Fruit fly (Drosophila melanogaster) whole organism, prepupa: Measurements from ENCODE around the gene RhoGEF64C.

Experiments
- Blimp-1 ChIP-seq: fragments of 200-800 bp; sonication (Bioruptor generic); optimal IDR thresholded peaks from 3 replicates; lab custom pipeline; 2017; ENCODE audit warnings: missing biosample characterization, missing genetic modification characterization, mild to moderate bottlenecking, moderate library complexity, missing genetic modification reagents
- CG10631 ChIP-seq: fragments of 200-800 bp; sonication (Bioruptor generic); optimal IDR thresholded peaks from 2 replicates; lab custom pipeline; 2016; ENCODE audit warnings: missing biosample characterization, missing genetic modification characterization
- CG10669 ChIP-seq: fragments of 200-800 bp; sonication (Bioruptor generic); optimal IDR thresholded peaks from 3 replicates; lab custom pipeline; 2018; ENCODE audit warnings: missing biosample characterization, mild to moderate bottlenecking, missing genetic modification characterization, moderate library complexity
- CG11762 ChIP-seq: fragments of 200-800 bp; sonication (Bioruptor generic); optimal IDR thresholded peaks from 3 replicates; lab custom pipeline; 2016; ENCODE audit warnings: missing biosample characterization, missing genetic modification characterization; ENCODE audit not compliant: insufficient read depth
- CG11902 ChIP-seq: fragments of 200-800 bp; sonication (Bioruptor generic); optimal IDR thresholded peaks from 3 replicates; lab custom pipeline; 2016; ENCODE audit warnings: missing biosample characterization, missing genetic modification characterization
- CG15336 ChIP-seq: fragments of 200-800 bp; sonication (Bioruptor generic); IDR thresholded peaks from 2 replicates; pipeline ENCODE4 v1.3.6; 2022; ENCODE audit warnings: missing biosample characterization, missing genetic modification characterization
- CG1621 ChIP-seq: fragments of 200-800 bp; sonication (Bioruptor generic); optimal IDR thresholded peaks from 3 replicates; lab custom pipeline; 2018; ENCODE audit warnings: missing biosample characterization, mild to moderate bottlenecking, missing genetic modification characterization
- CG3032 ChIP-seq: fragments of 200-800 bp; optimal IDR thresholded peaks from 2 replicates; lab custom pipeline; 2019; ENCODE audit warnings: missing biosample characterization, mild to moderate bottlenecking, missing genetic modification characterization, moderate library complexity
- CG31627 ChIP-seq: fragments of 200-800 bp; sonication (Bioruptor generic); optimal IDR thresholded peaks from 3 replicates; lab custom pipeline; 2016; ENCODE audit warnings: missing biosample characterization, missing genetic modification characterization
- CG32006 ChIP-seq: fragments of 200-800 bp; sonication (Bioruptor generic); optimal IDR thresholded peaks from 3 replicates; lab custom pipeline; 2017; ENCODE audit warnings: missing biosample characterization, mild to moderate bottlenecking, missing genetic modification characterization
- CG34406 ChIP-seq: fragments of 200-800 bp; sonication (Bioruptor generic); optimal IDR thresholded peaks from 3 replicates; lab custom pipeline; 2016; ENCODE audit warnings: missing biosample characterization, missing genetic modification characterization
- CG3919 ChIP-seq: fragments of 200-800 bp; sonication (Bioruptor generic); optimal IDR thresholded peaks from 3 replicates; lab custom pipeline; 2016; ENCODE audit warnings: missing biosample characterization, missing genetic modification characterization
- CG4318 ChIP-seq: fragments of 200-800 bp; sonication (Bioruptor generic); optimal IDR thresholded peaks from 3 replicates; lab custom pipeline; 2017; ENCODE audit warnings: missing biosample characterization, mild to moderate bottlenecking, missing genetic modification characterization
- CG6163 ChIP-seq: fragments of 200-800 bp; sonication (Bioruptor generic); IDR thresholded peaks from 3 replicates; pipeline ENCODE4 v1.3.6; 2022; ENCODE audit warnings: missing biosample characterization, missing genetic modification characterization
- CG6276 ChIP-seq: fragments of 200-800 bp; sonication (Bioruptor generic); optimal IDR thresholded peaks from 2 replicates; lab custom pipeline; 2017; ENCODE audit warnings: missing biosample characterization, mild to moderate bottlenecking, missing genetic modification characterization
- CG6792 ChIP-seq: fragments of 200-800 bp; sonication (Bioruptor generic); optimal IDR thresholded peaks from 3 replicates; lab custom pipeline; 2016; ENCODE audit warnings: missing biosample characterization, missing genetic modification characterization
- CG6808 ChIP-seq: fragments of 200-800 bp; sonication (Bioruptor generic); optimal IDR thresholded peaks from 3 replicates; lab custom pipeline; 2017; ENCODE audit warnings: missing biosample characterization, missing genetic modification characterization, mild to moderate bottlenecking, moderate library complexity, missing genetic modification reagents
- CG6854 ChIP-seq: fragments of 200-800 bp; sonication (Bioruptor generic); optimal IDR thresholded peaks from 2 replicates; lab custom pipeline; 2017; ENCODE audit warnings: missing biosample characterization, mild to moderate bottlenecking, missing genetic modification characterization
- CG7368 ChIP-seq: fragments of 200-800 bp; sonication (Bioruptor generic); optimal IDR thresholded peaks from 3 replicates; lab custom pipeline; 2016; ENCODE audit warnings: missing biosample characterization, missing genetic modification characterization
- CG8119 ChIP-seq: fragments of 200-800 bp; sonication (Bioruptor generic); IDR thresholded peaks from 3 replicates; pipeline ENCODE4 v1.3.6; 2022; ENCODE audit warnings: missing biosample characterization, missing genetic modification characterization
- CG8319 ChIP-seq: fragments of 200-800 bp; sonication (Bioruptor generic); optimal IDR thresholded peaks from 3 replicates; lab custom pipeline; 2016; ENCODE audit warnings: missing biosample characterization, missing genetic modification characterization
- CG8632 ChIP-seq: fragments of 200-800 bp; sonication (Bioruptor generic); optimal IDR thresholded peaks from 3 replicates; lab custom pipeline; 2016; ENCODE audit warnings: missing biosample characterization, missing genetic modification characterization
- Eip93F ChIP-seq: fragments of 200-800 bp; sonication (Bioruptor generic); optimal IDR thresholded peaks from 2 replicates; lab custom pipeline; 2016; ENCODE audit warnings: missing biosample characterization, mild to moderate bottlenecking, missing genetic modification characterization
- Ets21C ChIP-seq: fragments of 200-800 bp; sonication (Bioruptor generic); optimal IDR thresholded peaks from 3 replicates; lab custom pipeline; 2016; ENCODE audit warnings: missing biosample characterization, missing genetic modification characterization
- Ets96B ChIP-seq: fragments of 200-800 bp; optimal IDR thresholded peaks from 2 replicates; lab custom pipeline; 2019; ENCODE audit warnings: missing biosample characterization, mild to moderate bottlenecking, missing genetic modification characterization, moderate library complexity
- Gug ChIP-seq: fragments of 200-800 bp; sonication (Bioruptor generic); IDR thresholded peaks from 2 replicates; pipeline ENCODE4 v1.3.6; 2022; ENCODE audit warnings: missing biosample characterization, missing genetic modification characterization
- Hr38 ChIP-seq: sonication (Bioruptor generic); optimal IDR thresholded peaks from 2 replicates; lab custom pipeline; 2016; ENCODE audit warnings: missing biosample characterization, missing genetic modification characterization
- Hr39 ChIP-seq: fragments of 200-800 bp; sonication (Bioruptor generic); optimal IDR thresholded peaks from 2 replicates; lab custom pipeline; 2016; ENCODE audit warnings: missing biosample characterization, missing genetic modification characterization
- Hr4 ChIP-seq: fragments of 200-800 bp; sonication (Bioruptor generic); optimal IDR thresholded peaks from 3 replicates; lab custom pipeline; 2016; ENCODE audit warnings: missing biosample characterization, missing genetic modification characterization
- OdsH ChIP-seq: fragments of 200-800 bp; sonication (Bioruptor generic); optimal IDR thresholded peaks from 3 replicates; lab custom pipeline; 2016; ENCODE audit warnings: missing biosample characterization, missing genetic modification characterization
- Sox102F ChIP-seq: fragments of 200-800 bp; sonication (Bioruptor generic); optimal IDR thresholded peaks from 2 replicates; lab custom pipeline; 2016; ENCODE audit warnings: missing biosample characterization, mild to moderate bottlenecking, missing genetic modification characterization
- Sox15 ChIP-seq: fragments of 200-800 bp; sonication (Bioruptor generic); optimal IDR thresholded peaks from 3 replicates; lab custom pipeline; 2016; ENCODE audit warnings: missing biosample characterization, missing genetic modification characterization
- achi ChIP-seq: fragments of 200-800 bp; sonication (Bioruptor generic); optimal IDR thresholded peaks from 3 replicates; lab custom pipeline; 2016; ENCODE audit warnings: missing biosample characterization, missing genetic modification characterization
- acj6 ChIP-seq: fragments of 200-800 bp; sonication (Bioruptor generic); optimal IDR thresholded peaks from 3 replicates; lab custom pipeline; 2016; ENCODE audit warnings: missing biosample characterization, missing genetic modification characterization
- cyc ChIP-seq: fragments of 200-800 bp; sonication (Bioruptor generic); optimal IDR thresholded peaks from 3 replicates; lab custom pipeline; 2016; ENCODE audit warnings: missing biosample characterization, missing genetic modification characterization
- dac ChIP-seq: fragments of 200-800 bp; sonication (Bioruptor generic); optimal IDR thresholded peaks from 2 replicates; lab custom pipeline; 2017; ENCODE audit warnings: missing biosample characterization, mild to moderate bottlenecking, missing genetic modification characterization
- eg ChIP-seq: fragments of 200-800 bp; sonication (Bioruptor generic); IDR thresholded peaks from 3 replicates; pipeline ENCODE4 v1.3.6; 2022; ENCODE audit warnings: missing biosample characterization, missing genetic modification characterization
- esn ChIP-seq: fragments of 200-800 bp; sonication (Bioruptor generic); optimal IDR thresholded peaks from 2 replicates; lab custom pipeline; 2016; ENCODE audit warnings: missing biosample characterization, mild to moderate bottlenecking, missing genetic modification characterization, moderate library complexity
- fd59A ChIP-seq: fragments of 200-800 bp; sonication (Bioruptor generic); optimal IDR thresholded peaks from 2 replicates; lab custom pipeline; 2017; ENCODE audit warnings: missing biosample characterization, mild to moderate bottlenecking, missing genetic modification characterization, missing genetic modification reagents
- fd85E ChIP-seq: fragments of 200-800 bp; sonication (Bioruptor generic); optimal IDR thresholded peaks from 3 replicates; lab custom pipeline; 2016; ENCODE audit warnings: missing biosample characterization, missing genetic modification characterization
- fkh ChIP-seq: fragments of 200-800 bp; sonication (Bioruptor generic); optimal IDR thresholded peaks from 3 replicates; lab custom pipeline; 2017; ENCODE audit warnings: missing biosample characterization, mild to moderate bottlenecking, missing genetic modification characterization, moderate library complexity
- lz ChIP-seq: fragments of 200-800 bp; sonication (Bioruptor generic); optimal IDR thresholded peaks from 3 replicates; lab custom pipeline; 2016; ENCODE audit warnings: missing biosample characterization, missing genetic modification characterization
- net ChIP-seq: fragments of 200-800 bp; sonication (Bioruptor generic); optimal IDR thresholded peaks from 3 replicates; lab custom pipeline; 2016; ENCODE audit warnings: missing biosample characterization, missing genetic modification characterization
- salr ChIP-seq, 2 experiments: fragments of 200-800 bp; sonication (Bioruptor generic); optimal IDR thresholded peaks; 3 replicates each; lab custom pipeline; 2016 to 2018; ENCODE audit warnings: missing biosample characterization in 2 of 2, missing genetic modification characterization in 2 of 2, mild to moderate bottlenecking in 1 of 2
- spab ChIP-seq: fragments of 200-800 bp; sonication (Bioruptor generic); optimal IDR thresholded peaks from 2 replicates; lab custom pipeline; 2017; ENCODE audit warnings: missing biosample characterization, mild to moderate bottlenecking, missing genetic modification characterization, missing genetic modification reagents
- svp ChIP-seq: fragments of 200-800 bp; sonication (Bioruptor generic); peaks from one replicate; lab custom pipeline; 2016; ENCODE audit warnings: missing biosample characterization, missing genetic modification characterization
- topi ChIP-seq: fragments of 200-800 bp; sonication (Bioruptor generic); optimal IDR thresholded peaks from 3 replicates; lab custom pipeline; 2016; ENCODE audit warnings: missing biosample characterization, missing genetic modification characterization
- vri ChIP-seq: fragments of 200-800 bp; sonication (Bioruptor generic); optimal IDR thresholded peaks from 3 replicates; lab custom pipeline; 2016; ENCODE audit warnings: missing biosample characterization, mild to moderate bottlenecking, missing genetic modification characterization

RhoGEF64C gene

DNA sequence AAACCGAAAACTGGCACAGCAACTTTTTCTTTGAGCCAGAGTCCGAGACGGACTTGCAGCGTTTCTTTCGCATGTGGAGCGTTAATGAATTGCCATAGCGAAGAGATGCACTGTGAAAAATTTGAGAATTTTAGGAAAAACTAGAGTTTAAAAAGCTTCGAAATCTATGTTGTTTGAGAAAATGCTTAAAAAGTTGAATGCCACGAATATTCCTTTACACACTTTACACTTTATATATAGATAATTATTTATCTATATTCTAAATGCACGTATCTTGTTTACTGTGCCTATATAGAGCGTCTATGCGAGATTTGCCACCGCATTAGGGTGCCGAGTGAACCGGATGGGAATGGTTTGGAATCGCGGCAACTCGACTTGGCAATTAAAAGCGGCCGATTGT is 29.3 kb downstream of the RhoGEF64C start (continued):
- TF ChIP-seq CG8632 (GFP tag; lab: Kevin White, UChicago) (peak; percentile 65), esn (GFP tag; lab: Kevin White, UChicago) (peak; percentile 24), fkh (GFP tag; lab: Kevin White, UChicago) (no peak)

DNA sequence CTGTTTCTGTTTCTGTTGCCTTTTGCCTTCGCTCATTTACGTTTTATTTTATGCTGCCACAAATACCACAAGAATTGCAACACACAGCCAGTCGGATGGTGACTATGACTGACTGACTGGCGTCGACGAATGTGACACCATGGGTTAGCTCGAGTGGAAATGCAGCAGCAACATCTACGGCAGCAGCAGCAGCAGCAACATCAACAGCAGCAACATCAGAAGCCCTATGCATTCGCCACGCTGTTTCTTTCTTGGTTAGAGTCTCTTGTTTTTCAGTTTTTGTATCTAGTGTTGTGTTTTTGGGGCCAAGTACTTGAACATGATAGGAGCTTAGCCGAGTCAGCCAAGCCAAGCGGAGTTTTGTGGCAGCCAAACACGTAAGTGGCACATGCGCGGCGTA is 37.2 kb downstream of the RhoGEF64C start:
- 0 out of 3 replicates have a peak, but pooled peaks have one; percentile 9 for TF ChIP-seq CG6163 (GFP tag; lab: Robert Waterston, UW)
- 0 out of 3 replicates have a peak, but pooled peaks have one; percentile 23 for TF ChIP-seq CG8119
- no peak for TF ChIP-seq CG6276 (GFP tag; lab: Kevin White, UChicago)
- TF ChIP-seq, all 60 proteins: peak for 2

DNA sequence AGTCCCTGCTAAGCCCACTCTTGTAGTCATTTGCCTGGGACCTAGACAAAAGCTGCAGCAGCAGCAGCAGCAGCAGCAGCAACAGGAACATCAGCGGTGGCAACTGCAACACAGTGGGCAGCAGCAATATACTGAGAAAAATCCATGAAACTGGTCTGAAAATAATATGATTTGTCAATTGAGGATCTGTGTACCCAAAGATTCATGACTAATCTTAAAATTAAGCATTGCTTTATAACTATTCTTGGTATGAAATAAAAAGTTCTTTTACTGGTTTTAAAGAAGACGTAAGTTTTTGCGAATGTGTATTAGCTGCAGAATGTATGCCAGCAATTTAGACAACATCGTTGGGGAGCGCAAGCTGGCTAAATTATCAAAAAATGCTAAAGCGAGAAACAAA is 39.1 kb downstream of the RhoGEF64C start:
- TF ChIP-seq fkh (GFP tag; lab: Kevin White, UChicago) (no peak), CG4318 (peak; percentile 52), CG11762 (GFP tag; lab: Kevin White, UChicago) (no peak), CG10631 (GFP tag; lab: Kevin White, UChicago) (peak; percentile 77), spab (GFP tag; lab: Kevin White, UChicago) (peak; percentile 6), CG11902 (GFP tag; lab: Kevin White, UChicago) (no peak), salr (GFP tag; optimal IDR thresholded peaks at IDR 0.05; lab: Kevin White, UChicago) (peak; percentile 35 to 69), CG3032 (tag; lab: Kevin White, UChicago) (peak; percentile 59), eg (GFP tag; lab: Robert Waterston, UW) (no peak), Ets21C (GFP tag; lab: Kevin White, UChicago) (no peak), Sox102F (GFP tag; lab: Kevin White, UChicago) (no peak), vri (GFP tag; lab: Kevin White, UChicago) (no peak), esn (GFP tag; lab: Kevin White, UChicago) (no peak), CG6276 (GFP tag; lab: Kevin White, UChicago) (no peak), CG3919 (peak; percentile 3), net (GFP tag; lab: Kevin White, UChicago) (peak; percentile 61), Hr38 (GFP tag; lab: Kevin White, UChicago) (no peak), topi (GFP tag; lab: Kevin White, UChicago) (no peak), OdsH (GFP tag; lab: Kevin White, UChicago) (peak; percentile 62), dac (GFP tag; lab: Kevin White, UChicago) (no peak), CG8119 (peak; percentile 67), Blimp-1 (GFP tag; lab: Kevin White, UChicago) (no peak), Hr39 (GFP tag; lab: Kevin White, UChicago) (no peak), Sox15 (GFP tag; lab: Kevin White, UChicago) (no peak), CG32006 (GFP tag; lab: Kevin White, UChicago) (peak; percentile 69), Eip93F (GFP tag; lab: Kevin White, UChicago) (no peak), lz (GFP tag; lab: Kevin White, UChicago) (no peak), fd59A (peak; percentile 52), CG31627 (GFP tag; lab: Kevin White, UChicago) (no peak), fd85E (GFP tag; lab: Kevin White, UChicago) (no peak), acj6 (GFP tag; lab: Kevin White, UChicago) (peak; percentile 60), CG10669 (GFP tag; lab: Kevin White, UChicago) (peak; percentile 27), Ets96B (tag; lab: Kevin White, UChicago) (peak; percentile 27), CG8319 (GFP tag; lab: Kevin White, UChicago) (no peak), CG7368 (GFP tag; lab: Kevin White, UChicago) (no peak), CG34406 (no peak), cyc (GFP tag; lab: Kevin White, UChicago) (no peak), achi (peak; percentile 65), Hr4 (peak; percentile 62), CG6792 (GFP tag; lab: Kevin White, UChicago) (peak; percentile 46), svp (GFP tag; lab: Kevin White, UChicago) (peak; percentile 14), CG1621 (tag; lab: Kevin White, UChicago) (peak; percentile 72), CG6808 (GFP tag; lab: Kevin White, UChicago) (no peak), Gug (GFP tag; lab: Robert Waterston, UW) (peak; percentile 55), CG8632 (GFP tag; lab: Kevin White, UChicago) (peak; percentile 4), CG15336 (GFP tag; lab: Robert Waterston, UW) (peak; percentile 63), CG6854 (GFP tag; lab: Kevin White, UChicago) (no peak)
